Worm (Caenorhabditis elegans) whole organism, young adult: Measurements from ENCODE around the gene ttr-49.

Experiments used
- B0019.2 ChIP-seq: fragments of 200-800 bp; sonication (Bioruptor generic); conservative IDR thresholded peaks from 2 replicates; pipeline ENCODE4 v1.3.6; 2022; ENCODE audit warnings: missing genetic modification reagents, missing genetic modification characterization, missing compliant biosample characterization
- F22D6.2 ChIP-seq: sonication (generic microtip); optimal IDR thresholded peaks from 2 replicates; lab custom pipeline; 2016; ENCODE audit warnings: mild to moderate bottlenecking, missing genetic modification characterization, missing compliant biosample characterization
- F23B12.7 ChIP-seq: sonication (generic microtip); optimal IDR thresholded peaks from 2 replicates; lab custom pipeline; 2017; ENCODE audit warnings: missing genetic modification characterization, mild to moderate bottlenecking, missing compliant biosample characterization, antibody characterized with exemption, moderate library complexity; ENCODE audit not compliant: insufficient read depth
- F33H1.4 ChIP-seq: fragments of 200-800 bp; sonication (Bioruptor generic); IDR thresholded peaks from 2 replicates; pipeline ENCODE4 v1.3.6; 2022; ENCODE audit warnings: missing genetic modification reagents, missing genetic modification characterization, missing compliant biosample characterization
- F37B4.10 ChIP-seq: fragments of 200-800 bp; sonication (Bioruptor generic); IDR thresholded peaks from 2 replicates; pipeline ENCODE4 v1.3.6; 2022; ENCODE audit warnings: missing genetic modification characterization, missing compliant biosample characterization
- F52B5.7 ChIP-seq: sonication (generic microtip); optimal IDR thresholded peaks from 2 replicates; lab custom pipeline; 2016; ENCODE audit warnings: mild to moderate bottlenecking, missing genetic modification characterization, missing compliant biosample characterization
- F57A8.1 ChIP-seq: fragments of 200-800 bp; sonication (Bioruptor generic); optimal IDR thresholded peaks from 2 replicates; lab custom pipeline; 2018; ENCODE audit warnings: mild to moderate bottlenecking, missing genetic modification characterization, moderate library complexity, missing compliant biosample characterization
- T07F8.4 ChIP-seq: sonication (generic microtip); optimal IDR thresholded peaks from 2 replicates; lab custom pipeline; 2016; ENCODE audit warnings: mild to moderate bottlenecking, missing genetic modification characterization, moderate library complexity, missing compliant biosample characterization
- Y53G8AR.9 ChIP-seq: fragments of 200-800 bp; sonication (Bioruptor generic); conservative IDR thresholded peaks from 2 replicates; pipeline ENCODE4 v1.3.6; 2022; ENCODE audit warnings: missing genetic modification reagents, missing genetic modification characterization, missing compliant biosample characterization
- Y56A3A.18 ChIP-seq: fragments of 200-800 bp; sonication (Bioruptor generic); IDR thresholded peaks from 2 replicates; pipeline ENCODE4 v1.3.6; 2022; ENCODE audit warnings: missing genetic modification reagents, missing genetic modification characterization, missing compliant biosample characterization
- Y79H2A.3 ChIP-seq: fragments of 200-800 bp; sonication (Bioruptor generic); conservative IDR thresholded peaks from 2 replicates; pipeline ENCODE4 v1.3.6; 2022; ENCODE audit warnings: missing genetic modification reagents, missing genetic modification characterization, missing compliant biosample characterization
- Y95B8A.8 ChIP-seq: fragments of 200-800 bp; sonication (Bioruptor generic); IDR thresholded peaks from 2 replicates; pipeline ENCODE4 v1.3.6; 2022; ENCODE audit warnings: missing genetic modification reagents, missing genetic modification characterization, missing compliant biosample characterization
- ZK185.1 ChIP-seq: sonication (generic microtip); optimal IDR thresholded peaks from 2 replicates; lab custom pipeline; 2016; ENCODE audit warnings: mild to moderate bottlenecking, missing genetic modification characterization, missing compliant biosample characterization; ENCODE audit not compliant: poor library complexity, severe bottlenecking
- cebp-1 ChIP-seq, 2 experiments: fragments of 200-800 bp in 1 of 2; sonication (Bioruptor generic) in 1 of 2; sonication (generic microtip) in 1 of 2; IDR thresholded peaks in 1 of 2; optimal IDR thresholded peaks in 1 of 2; 2 replicates each; pipeline versions ENCODE4 v1.3.6 to Lab custom; 2017 to 2022; ENCODE audit warnings: missing compliant biosample characterization in 2 of 2, missing genetic modification characterization in 2 of 2, mild to moderate bottlenecking in 1 of 2, missing genetic modification reagents in 1 of 2, moderate library complexity in 1 of 2
- ceh-27 ChIP-seq: fragments of 200-800 bp; sonication (Bioruptor generic); optimal IDR thresholded peaks from 2 replicates; lab custom pipeline; 2018; ENCODE audit warnings: mild to moderate bottlenecking, missing genetic modification characterization, moderate library complexity, missing compliant biosample characterization
- dpl-1 ChIP-seq: fragments of 150-350 bp; optimal IDR thresholded peaks from 2 replicates; lab custom pipeline; 2014; ENCODE audit warnings: missing biosample characterization, missing genetic modification reagents, missing genetic modification characterization
- efl-1 ChIP-seq: fragments of 150-350 bp; optimal IDR thresholded peaks from 2 replicates; lab custom pipeline; 2014; ENCODE audit warnings: missing biosample characterization, missing genetic modification reagents, missing genetic modification characterization
- egl-44 ChIP-seq: fragments of 200-800 bp; sonication (Bioruptor generic); IDR thresholded peaks from 2 replicates; pipeline ENCODE4 v1.3.6; 2022; ENCODE audit warnings: missing genetic modification reagents, missing genetic modification characterization, missing compliant biosample characterization
- hlh-12 ChIP-seq: sonication (generic microtip); optimal IDR thresholded peaks from 2 replicates; lab custom pipeline; 2016; ENCODE audit warnings: missing genetic modification characterization, missing compliant biosample characterization
- hmg-1.2 ChIP-seq: fragments of 200-800 bp; sonication (Bioruptor generic); IDR thresholded peaks from 2 replicates; pipeline ENCODE4 v1.3.6; 2022; ENCODE audit warnings: missing genetic modification reagents, missing genetic modification characterization, missing compliant biosample characterization
- hsf-1 ChIP-seq: fragments of 200-800 bp; sonication (Bioruptor generic); IDR thresholded peaks from 2 replicates; pipeline ENCODE4 v1.3.6; 2022; ENCODE audit warnings: missing genetic modification reagents, missing genetic modification characterization, missing compliant biosample characterization
- lag-1 ChIP-seq: fragments of 200-800 bp; sonication (Bioruptor generic); IDR thresholded peaks from 2 replicates; pipeline ENCODE4 v1.3.6; 2022; ENCODE audit warnings: missing genetic modification reagents, missing genetic modification characterization, missing compliant biosample characterization
- let-607 ChIP-seq, 2 experiments: fragments of 200-800 bp in 1 of 2; sonication (Bioruptor generic) in 1 of 2; sonication (generic microtip) in 1 of 2; optimal IDR thresholded peaks; 2 replicates each; lab custom pipeline; 2016 to 2018; ENCODE audit warnings: mild to moderate bottlenecking in 2 of 2, missing compliant biosample characterization in 2 of 2, missing genetic modification characterization in 2 of 2, moderate library complexity in 2 of 2, missing genotype in 1 of 2
- lin-35 ChIP-seq, 3 experiments: fragments of 150-350 bp in 2 of 3; sonication (generic microtip) in 1 of 3; optimal IDR thresholded peaks; 2 replicates each; lab custom pipeline; 2014 to 2018; ENCODE audit warnings: missing biosample characterization in 3 of 3, missing genetic modification characterization in 3 of 3, missing genetic modification reagents in 3 of 3
- mcd-1 ChIP-seq: fragments of 200-800 bp; sonication (Bioruptor generic); IDR thresholded peaks from 2 replicates; pipeline ENCODE4 v1.3.6; 2022; ENCODE audit warnings: missing genetic modification reagents, missing genetic modification characterization, missing compliant biosample characterization
- mel-28 ChIP-seq: sonication (generic microtip); optimal IDR thresholded peaks from 2 replicates; lab custom pipeline; 2016; ENCODE audit warnings: borderline replicate concordance, mild to moderate bottlenecking, missing genetic modification characterization, missing compliant biosample characterization
- nhr-179 ChIP-seq: sonication (generic microtip); optimal IDR thresholded peaks from 2 replicates; lab custom pipeline; 2016; ENCODE audit warnings: mild to moderate bottlenecking, missing genetic modification characterization, missing compliant biosample characterization
- nhr-80 ChIP-seq: sonication (generic microtip); optimal IDR thresholded peaks from 2 replicates; lab custom pipeline; 2016; ENCODE audit warnings: missing genetic modification characterization, missing compliant biosample characterization
- pbrm-1 ChIP-seq: fragments of 200-800 bp; sonication (Bioruptor generic); IDR thresholded peaks from 2 replicates; pipeline ENCODE4 v1.3.6; 2022; ENCODE audit warnings: missing genetic modification reagents, missing genetic modification characterization, missing compliant biosample characterization
- rcor-1 ChIP-seq: fragments of 200-800 bp; sonication (Bioruptor generic); IDR thresholded peaks from 2 replicates; pipeline ENCODE4 v1.3.6; 2022; ENCODE audit warnings: missing genetic modification reagents, missing genetic modification characterization, missing compliant biosample characterization
- rec-8 ChIP-seq, 2 experiments: sonication (generic microtip); optimal IDR thresholded peaks; 2 replicates each; lab custom pipeline; 2016; ENCODE audit warnings: mild to moderate bottlenecking in 2 of 2, missing genetic modification characterization in 2 of 2, missing genetic modification reagents in 2 of 2, missing genotype in 2 of 2, missing biosample characterization in 1 of 2, missing compliant biosample characterization in 1 of 2, moderate library complexity in 1 of 2
- rpc-1 ChIP-seq, 2 experiments: fragments of 150-350 bp in 1 of 2; sonication (generic microtip) in 1 of 2; optimal IDR thresholded peaks; 2 replicates each; lab custom pipeline; 2014 to 2018; ENCODE audit warnings: missing biosample characterization in 1 of 2, missing genetic modification characterization in 1 of 2, missing genetic modification reagents in 1 of 2, missing genotype in 1 of 2
- sea-2 ChIP-seq: fragments of 200-800 bp; sonication (Bioruptor generic); IDR thresholded peaks from 2 replicates; pipeline ENCODE4 v1.3.6; 2022; ENCODE audit warnings: missing genetic modification characterization, missing compliant biosample characterization
- snpc-3.4 ChIP-seq: sonication (generic microtip); optimal IDR thresholded peaks from 2 replicates; lab custom pipeline; 2017; ENCODE audit warnings: missing genetic modification characterization, mild to moderate bottlenecking, missing compliant biosample characterization, antibody characterized with exemption, moderate library complexity, missing genotype, missing genetic modification reagents
- snpc-4 ChIP-seq, 5 experiments: fragments of 150-350 bp in 1 of 5; sonication (generic microtip) in 4 of 5; optimal IDR thresholded peaks; 2 replicates each; lab custom pipeline; 2014 to 2018; ENCODE audit warnings: missing genetic modification characterization in 5 of 5, missing biosample characterization in 3 of 5, antibody characterized with exemption in 2 of 5, mild to moderate bottlenecking in 2 of 5, missing compliant biosample characterization in 2 of 5, missing genotype in 2 of 5, moderate library complexity in 2 of 5, missing genetic modification reagents in 1 of 5
- somi-1 ChIP-seq: fragments of 200-800 bp; sonication (Bioruptor generic); optimal IDR thresholded peaks from 2 replicates; lab custom pipeline; 2018; ENCODE audit warnings: mild to moderate bottlenecking, missing genetic modification characterization, missing compliant biosample characterization
- unc-62 ChIP-seq: fragments of 150-350 bp; optimal IDR thresholded peaks from 2 replicates; lab custom pipeline; 2014; ENCODE audit warnings: missing biosample characterization, missing genetic modification reagents, missing genetic modification characterization
- zfh-2 ChIP-seq: fragments of 200-800 bp; sonication (Bioruptor generic); conservative IDR thresholded peaks from 2 replicates; pipeline ENCODE4 v1.3.6; 2022; ENCODE audit warnings: missing genetic modification reagents, missing genetic modification characterization, missing compliant biosample characterization
- ztf-25 ChIP-seq: fragments of 200-800 bp; sonication (Bioruptor generic); IDR thresholded peaks from 2 replicates; pipeline ENCODE4 v1.3.6; 2022; ENCODE audit warnings: missing genetic modification reagents, missing genetic modification characterization, missing compliant biosample characterization
- ztf-28 ChIP-seq: fragments of 200-800 bp; sonication (Bioruptor generic); IDR thresholded peaks from 2 replicates; pipeline ENCODE4 v1.3.6; 2022; ENCODE audit warnings: missing genetic modification reagents, missing genetic modification characterization, missing compliant biosample characterization

The ttr-49 gene

ce11 chrV:9340318-9340717 is 16.0 kb downstream of the ttr-49 start (continued):
- TF ChIP-seq mcd-1, result peak; percentile 49; the same call in 1 of the 2 replicates
- peak; percentile 28; the same call in 1 of the 2 replicates for TF ChIP-seq ztf-28 (GFP tag; lab: Robert Waterston, UW)
- peak; percentile 59; the same call in 1 of the 2 replicates for TF ChIP-seq hsf-1 (GFP tag; lab: Robert Waterston, UW)
- no peak for TF ChIP-seq ZK185.1 (tag; lab: Kevin White, UChicago)
- peak; percentile 70 for TF ChIP-seq cebp-1 (GFP tag; IDR thresholded peaks at IDR 0.05; lab: Robert Waterston, UW)
- TF ChIP-seq cebp-1 (tag; optimal IDR thresholded peaks at IDR 0.05; lab: Kevin White, UChicago), result peak; percentile 62
- peak; percentile 21 for TF ChIP-seq mel-28
- peak; percentile 80 for TF ChIP-seq pbrm-1 (GFP tag; lab: Robert Waterston, UW)
- TF ChIP-seq Y53G8AR.9 (GFP tag; lab: Robert Waterston, UW), result peak; percentile 96
- TF ChIP-seq F52B5.7 (tag; lab: Kevin White, UChicago), result no peak

- peak; percentile 31; the same call in 1 of the 2 replicates for TF ChIP-seq rcor-1
- TF ChIP-seq hsf-1 (GFP tag; lab: Robert Waterston, UW), result peak; percentile 54; the same call in 1 of the 2 replicates
- TF ChIP-seq Y56A3A.18, result peak; percentile 42; the same call in 1 of the 2 replicates
- 0 out of 2 replicates have a peak, but pooled peaks have one; percentile 36 for TF ChIP-seq Y79H2A.3 (GFP tag; lab: Robert Waterston, UW)
- TF ChIP-seq egl-44 (GFP tag; lab: Robert Waterston, UW), result peak; percentile 24; the same call in 1 of the 2 replicates
- TF ChIP-seq hmg-1.2 (GFP tag; lab: Robert Waterston, UW), result peak; percentile 23; the same call in 1 of the 2 replicates
- 0 out of 2 replicates have a peak, but pooled peaks have one; percentile 46 for TF ChIP-seq pbrm-1 (GFP tag; lab: Robert Waterston, UW)
- TF ChIP-seq mcd-1, result 0 out of 2 replicates have a peak, but pooled peaks have one; percentile 8
- TF ChIP-seq sea-2 (GFP tag; lab: Robert Waterston, UW), result 0 out of 2 replicates have a peak, but pooled peaks have one; percentile 64
- peak; percentile 89; the same call in 1 of the 2 replicates for TF ChIP-seq F37B4.10 (GFP tag; lab: Robert Waterston, UW)
Observed at ce11 chrV:9339292-9339691, 17.0 kb downstream of the ttr-49 start.

ce11 chrV:9338452-9338851 is 17.9 kb downstream of the ttr-49 start:
- TF ChIP-seq lin-35 (GFP tag; optimal IDR thresholded peaks at IDR 0.05; lab: Kevin White, UChicago), result no peak
- TF ChIP-seq unc-62, result no peak
- TF ChIP-seq dpl-1 (GFP tag; lab: Kevin White, UChicago), result no peak
- no peak for TF ChIP-seq snpc-4 (GFP tag; optimal IDR thresholded peaks at IDR 0.05; lab: Kevin White, UChicago)
- TF ChIP-seq snpc-4 (tag; optimal IDR thresholded peaks at IDR 0.05; lab: Kevin White, UChicago), result no peak
- TF ChIP-seq nhr-80 (tag; lab: Kevin White, UChicago), result no peak
- TF ChIP-seq F33H1.4 (GFP tag; lab: Robert Waterston, UW), result no peak
- no peak for TF ChIP-seq lag-1 (GFP tag; lab: Robert Waterston, UW)
- no peak for TF ChIP-seq T07F8.4
- TF ChIP-seq Y95B8A.8 (GFP tag; lab: Robert Waterston, UW), result no peak
- TF ChIP-seq rpc-1 (optimal IDR thresholded peaks at IDR 0.05; lab: Kevin White, UChicago), result no peak
- TF ChIP-seq rpc-1 (tag; optimal IDR thresholded peaks at IDR 0.05; lab: Kevin White, UChicago), result no peak
- TF ChIP-seq F22D6.2 (tag; lab: Kevin White, UChicago), result no peak
- TF ChIP-seq ceh-27 (GFP tag; lab: Kevin White, UChicago), result no peak
- TF ChIP-seq B0019.2 (GFP tag; lab: Robert Waterston, UW), result no peak
- TF ChIP-seq snpc-3.4, result no peak
- TF ChIP-seq hlh-12, result no peak
- TF ChIP-seq rec-8 (tag; optimal IDR thresholded peaks at IDR 0.05; lab: Kevin White, UChicago), result no peak
- 0 out of 2 replicates have a peak, but pooled peaks have one; percentile 15 for TF ChIP-seq hmg-1.2 (GFP tag; lab: Robert Waterston, UW)
- TF ChIP-seq rcor-1, result no peak
- TF ChIP-seq efl-1 (GFP tag; lab: Kevin White, UChicago), result no peak
- TF ChIP-seq zfh-2 (GFP tag; lab: Robert Waterston, UW), result no peak
- TF ChIP-seq let-607 (tag; optimal IDR thresholded peaks at IDR 0.05; lab: Kevin White, UChicago), result no peak
- no peak for TF ChIP-seq F57A8.1 (GFP tag; lab: Kevin White, UChicago)
- peak; percentile 58; the same call in 1 of the 2 replicates for TF ChIP-seq Y53G8AR.9 (GFP tag; lab: Robert Waterston, UW)
- TF ChIP-seq ztf-25 (GFP tag; lab: Robert Waterston, UW), result no peak
- no peak for TF ChIP-seq F23B12.7 (tag; lab: Kevin White, UChicago)
- TF ChIP-seq cebp-1 (GFP tag; IDR thresholded peaks at IDR 0.05; lab: Robert Waterston, UW), result 0 out of 2 replicates have a peak, but pooled peaks have one; percentile 22
- peak; percentile 58 for TF ChIP-seq cebp-1 (tag; optimal IDR thresholded peaks at IDR 0.05; lab: Kevin White, UChicago)
- TF ChIP-seq somi-1 (GFP tag; lab: Kevin White, UChicago), result no peak
- no peak for TF ChIP-seq nhr-179
